Worm (Caenorhabditis elegans) whole organism, L1 larva: ENCODE measurements around the gene Y54G2A.26.

ENCODE experiments used
- ceh-90 ChIP-seq: sonication (generic microtip); optimal IDR thresholded peaks from 2 replicates; lab custom pipeline; 2016; ENCODE audit warnings: missing genetic modification characterization, missing compliant biosample characterization
- nhr-12 ChIP-seq: sonication (generic microtip); optimal IDR thresholded peaks from 2 replicates; lab custom pipeline; 2017; ENCODE audit warnings: missing biosample characterization, missing genetic modification characterization
- vab-15 ChIP-seq: sonication (generic microtip); optimal IDR thresholded peaks from 2 replicates; lab custom pipeline; 2017; ENCODE audit warnings: missing genotype, mild to moderate bottlenecking, missing genetic modification characterization, missing compliant biosample characterization
- xbp-1 ChIP-seq: sonication (generic microtip); optimal IDR thresholded peaks from 2 replicates; lab custom pipeline; 2016; ENCODE audit warnings: missing genetic modification characterization, missing compliant biosample characterization

DNA sequence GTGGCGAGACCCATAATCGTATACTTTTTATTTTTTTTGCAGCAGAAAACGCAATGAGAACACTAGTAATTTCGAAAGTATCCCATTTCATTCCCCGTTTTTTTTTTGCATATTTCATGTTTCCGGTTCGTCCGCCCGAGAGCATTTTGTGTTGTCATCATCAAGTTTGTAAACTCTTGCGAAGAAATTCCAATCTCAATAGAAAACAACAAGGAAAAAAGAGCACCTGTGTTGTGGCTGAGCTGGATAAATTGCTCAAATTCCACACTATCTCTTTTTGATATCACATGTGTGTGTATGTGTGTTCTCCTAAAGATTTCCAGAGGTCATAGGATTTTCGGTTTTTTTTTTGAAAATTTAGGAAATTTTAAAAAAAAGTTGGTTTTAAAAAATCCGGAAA lies 36.7 kb upstream of the Y54G2A.26 start:
- no peak for TF ChIP-seq nhr-12 (tag; lab: Kevin White, UChicago)
- no peak for TF ChIP-seq vab-15 (tag; lab: Kevin White, UChicago)
- no peak for TF ChIP-seq ceh-90 (tag; lab: Kevin White, UChicago)
- TF ChIP-seq xbp-1 (tag; lab: Kevin White, UChicago) = no peak
